Fruit fly (Drosophila melanogaster): Measurements from ENCODE around the gene CG4042.

The CG4042 gene

DNA sequence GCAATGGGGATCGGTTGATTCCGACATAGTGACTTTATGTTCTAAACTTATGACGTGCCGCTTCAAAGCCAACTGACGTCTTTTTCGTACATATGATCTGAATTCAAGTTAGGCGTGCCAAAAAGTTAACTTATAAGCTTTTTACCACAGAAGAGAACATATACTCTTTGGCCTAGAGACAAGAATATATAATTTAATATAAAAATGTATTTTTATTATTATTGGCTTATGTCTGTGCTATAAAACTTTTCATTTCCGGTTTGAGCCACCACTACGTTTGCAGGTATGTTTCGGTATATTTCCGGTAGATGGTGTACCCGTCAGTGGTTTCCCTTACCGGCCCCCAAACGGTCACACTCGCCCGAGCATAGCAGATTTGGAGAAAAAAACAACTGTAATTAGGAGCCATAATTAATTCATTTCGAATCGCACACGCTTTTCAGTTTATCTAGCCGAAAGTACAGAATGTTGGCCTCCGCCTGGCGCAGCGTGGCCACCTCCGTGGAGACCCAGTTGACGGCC lies 27.1 kb upstream of the CG4042 start, which contains the start of the genes CG3698 and tzn (continued):
- TF ChIP-seq CG11723 (GFP tag; optimal IDR thresholded peaks at IDR 0.05) (peak; percentile 90), CG10321 (GFP tag; IDR thresholded peaks at IDR 0.05) (peak; percentile 80), oc (tag; optimal IDR thresholded peaks at IDR 0.05) (no peak), CG14965 (GFP tag; optimal IDR thresholded peaks at IDR 0.05; ENCODE audit: borderline replicate concordance) (peak; percentile 40), sisA (GFP tag; IDR thresholded peaks at IDR 0.05) (peak; percentile 85), repo (GFP tag; optimal IDR thresholded peaks at IDR 0.05) (peak; percentile 84), CG10274 (GFP tag; optimal IDR thresholded peaks at IDR 0.05) (peak; percentile 88), zfh2 (GFP tag; optimal IDR thresholded peaks at IDR 0.05) (peak; percentile 83), trem (tag; optimal IDR thresholded peaks at IDR 0.05) (peak; percentile 90), CG12155 (GFP tag; optimal IDR thresholded peaks at IDR 0.05) (peak; percentile 81), phol (tag; optimal IDR thresholded peaks at IDR 0.05) (peak; percentile 94), ind (GFP tag; optimal IDR thresholded peaks at IDR 0.05) (peak; percentile 86), Blimp-1 (GFP tag; optimal IDR thresholded peaks at IDR 0.05) (no peak), Hey (tag; optimal IDR thresholded peaks at IDR 0.05) (peak; percentile 84), en (GFP tag; optimal IDR thresholded peaks at IDR 0.05) (peak; percentile 85), Doc3 (GFP tag; IDR thresholded peaks at IDR 0.05; ENCODE audit: partially characterized antibody) (no peak), Xbp1 (GFP tag; optimal IDR thresholded peaks at IDR 0.05) (peak; percentile 94), CG6791 (GFP tag; IDR thresholded peaks at IDR 0.05; ENCODE audit: partially characterized antibody) (no peak), Poxn (GFP tag; IDR thresholded peaks at IDR 0.05) (peak; percentile 72; the same call in 1 of the 2 replicates), CG31388 (GFP tag; optimal IDR thresholded peaks at IDR 0.05) (peak; percentile 77), tll (GFP tag; optimal IDR thresholded peaks at IDR 0.05) (peak in 1 of 2 experiments; percentile 61), fu2 (GFP tag; optimal IDR thresholded peaks at IDR 0.05) (peak; percentile 70), CG4360 (GFP tag; IDR thresholded peaks at IDR 0.05) (peak; percentile 46; the same call in 1 of the 2 replicates), ato (GFP tag; IDR thresholded peaks at IDR 0.05; ENCODE audit: partially characterized antibody) (no peak), CG13287 (GFP tag; IDR thresholded peaks at IDR 0.05; ENCODE audit: partially characterized antibody) (peak; percentile 43; the same call in 1 of the 2 replicates), tup (GFP tag; optimal IDR thresholded peaks at IDR 0.05) (peak; percentile 65), CG14014 (GFP tag; IDR thresholded peaks at IDR 0.05) (peak; percentile 91), Nf-YA (GFP tag; IDR thresholded peaks at IDR 0.05) (peak; percentile 89), pb (GFP tag; optimal IDR thresholded peaks at IDR 0.05) (peak; percentile 87), lov (optimal IDR thresholded peaks at IDR 0.05) (no peak), lov (GFP tag; IDR thresholded peaks at IDR 0.05) (peak; percentile 97), CG12219 (GFP tag; optimal IDR thresholded peaks at IDR 0.05) (peak; percentile 88), mirr (GFP tag; optimal IDR thresholded peaks at IDR 0.05) (peak; percentile 93), zf30C (GFP tag; optimal IDR thresholded peaks at IDR 0.05) (peak; percentile 39), lab (GFP tag; optimal IDR thresholded peaks at IDR 0.05) (peak; percentile 98), CG7987 (GFP tag; optimal IDR thresholded peaks at IDR 0.05) (peak; percentile 99), CG14441 (GFP tag; IDR thresholded peaks at IDR 0.05) (peak; percentile 89), CG18476 (GFP tag; optimal IDR thresholded peaks at IDR 0.05) (peak; percentile 67), Sry-β (GFP tag; optimal IDR thresholded peaks at IDR 0.05) (peak; percentile 72), CG4404 (GFP tag; IDR thresholded peaks at IDR 0.05) (peak; percentile 71), p53 (GFP tag; optimal IDR thresholded peaks at IDR 0.05) (peak; percentile 82), Lpt (GFP tag; optimal IDR thresholded peaks at IDR 0.05) (no peak), esg (GFP tag; conservative IDR thresholded peaks at IDR 0.05) (peak; percentile 72), Hr3 (GFP tag; optimal IDR thresholded peaks at IDR 0.05) (peak; percentile 87), ac (GFP tag; optimal IDR thresholded peaks at IDR 0.05) (peak; percentile 93), wek (GFP tag; optimal IDR thresholded peaks at IDR 0.05) (peak; percentile 87), Oaz (GFP tag; IDR thresholded peaks at IDR 0.05) (peak; percentile 94), tgo (GFP tag; IDR thresholded peaks at IDR 0.05) (peak; percentile 92), CG10565 (GFP tag; optimal IDR thresholded peaks at IDR 0.05) (peak; percentile 75), Camta (GFP tag; optimal IDR thresholded peaks at IDR 0.05) (peak; percentile 87)

Data from whole organism, embryonic.